Worm (Caenorhabditis elegans) whole organism, L1 larva: Measurements from ENCODE around the gene F35D2.6.

Source experiments
- C34B4.2 ChIP-seq: sonication (generic microtip); optimal IDR thresholded peaks from 2 replicates; lab custom pipeline; 2017; ENCODE audit warnings: mild to moderate bottlenecking, missing genetic modification characterization, missing compliant biosample characterization
- Y116A8C.19 ChIP-seq: sonication (generic microtip); optimal IDR thresholded peaks from 2 replicates; lab custom pipeline; 2016; ENCODE audit warnings: missing compliant biosample characterization, missing genetic modification characterization, borderline replicate concordance
- aha-1 ChIP-seq: fragments of 150-350 bp; optimal IDR thresholded peaks from 2 replicates; lab custom pipeline; 2014; ENCODE audit warnings: missing biosample characterization, missing genetic modification characterization
- alr-1 ChIP-seq: fragments of 200-800 bp; sonication (Bioruptor generic); optimal IDR thresholded peaks from 2 replicates; lab custom pipeline; 2018; ENCODE audit warnings: borderline replicate concordance, mild to moderate bottlenecking, missing genetic modification characterization, missing compliant biosample characterization
- aly-2 ChIP-seq: fragments of 150-350 bp; optimal IDR thresholded peaks from 2 replicates; lab custom pipeline; 2014; ENCODE audit warnings: missing biosample characterization, missing genetic modification characterization
- ceh-63 ChIP-seq: fragments of 200-800 bp; sonication (Bioruptor generic); optimal IDR thresholded peaks from 2 replicates; lab custom pipeline; 2018; ENCODE audit warnings: mild to moderate bottlenecking, missing genetic modification characterization, missing compliant biosample characterization
- ceh-8 ChIP-seq: fragments of 200-800 bp; sonication (Bioruptor generic); optimal IDR thresholded peaks from 2 replicates; lab custom pipeline; 2018; ENCODE audit warnings: mild to moderate bottlenecking, missing genetic modification characterization, moderate library complexity, missing compliant biosample characterization
- ceh-82 ChIP-seq, 3 experiments: fragments of 150-350 bp in 1 of 3; sonication (generic microtip) in 2 of 3; optimal IDR thresholded peaks; 2 replicates each; lab custom pipeline; 2014 to 2017; ENCODE audit warnings: missing biosample characterization in 3 of 3, missing genetic modification characterization in 3 of 3
- ceh-88 ChIP-seq: fragments of 200-800 bp; sonication (Bioruptor generic); IDR thresholded peaks from 2 replicates; pipeline ENCODE4 v1.3.6; 2022; ENCODE audit warnings: missing genetic modification characterization, missing compliant biosample characterization
- ceh-90 ChIP-seq: sonication (generic microtip); optimal IDR thresholded peaks from 2 replicates; lab custom pipeline; 2016; ENCODE audit warnings: missing genetic modification characterization, missing compliant biosample characterization
- ces-1 ChIP-seq: fragments of 150-350 bp; optimal IDR thresholded peaks from 2 replicates; lab custom pipeline; 2014; ENCODE audit warnings: missing biosample characterization, missing genetic modification reagents, missing genetic modification characterization
- dpl-1 ChIP-seq, 3 experiments: fragments of 150-350 bp in 2 of 3; sonication (generic microtip) in 1 of 3; optimal IDR thresholded peaks; 2 replicates each; lab custom pipeline; 2014 to 2017; ENCODE audit warnings: missing biosample characterization in 3 of 3, missing genetic modification characterization in 3 of 3, missing genetic modification reagents in 3 of 3
- dsc-1 ChIP-seq: sonication (generic microtip); optimal IDR thresholded peaks from 2 replicates; lab custom pipeline; 2016; ENCODE audit warnings: mild to moderate bottlenecking, missing genetic modification characterization, missing compliant biosample characterization
- efl-1 ChIP-seq, 4 experiments: fragments of 150-350 bp; optimal IDR thresholded peaks in 3 of 4; peaks in 1 of 4; 1 replicate in 1 of 4; 2 replicates in 3 of 4; lab custom pipeline; 2014; ENCODE audit warnings: missing biosample characterization in 2 of 4, missing genetic modification characterization in 2 of 4, missing genetic modification reagents in 2 of 4
- efl-3 ChIP-seq: fragments of 200-800 bp; sonication (Bioruptor generic); optimal IDR thresholded peaks from 2 replicates; lab custom pipeline; 2018; ENCODE audit warnings: mild to moderate bottlenecking, missing genetic modification characterization, missing compliant biosample characterization
- elt-2 ChIP-seq: sonication (generic microtip); optimal IDR thresholded peaks from 2 replicates; lab custom pipeline; 2016; ENCODE audit warnings: missing genetic modification characterization, mild to moderate bottlenecking, inconsistent platforms, missing compliant biosample characterization, missing genetic modification reagents
- fkh-10 ChIP-seq: sonication (generic microtip); optimal IDR thresholded peaks from 2 replicates; lab custom pipeline; 2017; ENCODE audit warnings: missing biosample characterization, missing genetic modification reagents, missing genetic modification characterization
- fkh-8 ChIP-seq: sonication (generic microtip); optimal IDR thresholded peaks from 2 replicates; lab custom pipeline; 2016; ENCODE audit warnings: mild to moderate bottlenecking, missing genetic modification characterization, missing compliant biosample characterization
- fos-1 ChIP-seq: fragments of 150-350 bp; optimal IDR thresholded peaks from 2 replicates; lab custom pipeline; 2014; ENCODE audit warnings: missing biosample characterization, missing genetic modification characterization
- grh-1 ChIP-seq: fragments of 200-800 bp; sonication (Bioruptor generic); IDR thresholded peaks from 2 replicates; pipeline ENCODE4 v1.3.6; 2022; ENCODE audit warnings: missing genetic modification reagents, missing genetic modification characterization, missing compliant biosample characterization
- hlh-17 ChIP-seq: fragments of 200-800 bp; sonication (Bioruptor generic); optimal IDR thresholded peaks from 2 replicates; lab custom pipeline; 2018; ENCODE audit warnings: missing genetic modification characterization, mild to moderate bottlenecking, missing compliant biosample characterization, moderate library complexity, borderline replicate concordance
- hlh-4 ChIP-seq: sonication (generic microtip); optimal IDR thresholded peaks from 2 replicates; lab custom pipeline; 2016; ENCODE audit warnings: mild to moderate bottlenecking, missing genetic modification characterization, missing compliant biosample characterization
- isw-1 ChIP-seq: fragments of 200-800 bp; sonication (Bioruptor generic); IDR thresholded peaks from 2 replicates; pipeline ENCODE4 v1.3.6; 2022; ENCODE audit warnings: missing genetic modification characterization, missing compliant biosample characterization
- jun-1 ChIP-seq: fragments of 150-350 bp; optimal IDR thresholded peaks from 2 replicates; lab custom pipeline; 2014; ENCODE audit warnings: missing biosample characterization, missing genetic modification reagents, missing genetic modification characterization
- lin-14 ChIP-seq: fragments of 200-800 bp; sonication (Bioruptor generic); optimal IDR thresholded peaks from 2 replicates; lab custom pipeline; 2018; ENCODE audit warnings: mild to moderate bottlenecking, missing genetic modification characterization, moderate library complexity, missing compliant biosample characterization
- lin-35 ChIP-seq, 2 experiments: fragments of 150-350 bp; optimal IDR thresholded peaks; 2 replicates each; lab custom pipeline; 2014; ENCODE audit warnings: missing biosample characterization in 2 of 2, missing genetic modification characterization in 2 of 2, missing genetic modification reagents in 2 of 2
- lin-39 ChIP-seq: fragments of 150-350 bp; optimal IDR thresholded peaks from 2 replicates; lab custom pipeline; 2014; ENCODE audit warnings: missing biosample characterization, missing genetic modification reagents, missing genetic modification characterization
- lir-3 ChIP-seq: sonication (generic microtip); optimal IDR thresholded peaks from 2 replicates; lab custom pipeline; 2016; ENCODE audit warnings: mild to moderate bottlenecking, missing genetic modification characterization, moderate library complexity, missing compliant biosample characterization; ENCODE audit not compliant: poor library complexity
- lsy-2 ChIP-seq, 2 experiments: fragments of 150-350 bp; optimal IDR thresholded peaks; 2 replicates each; lab custom pipeline; 2014; ENCODE audit warnings: missing biosample characterization in 2 of 2, missing genetic modification characterization in 2 of 2
- mab-9 ChIP-seq: fragments of 200-800 bp; sonication (Bioruptor generic); IDR thresholded peaks from 2 replicates; pipeline ENCODE4 v1.3.6; 2022; ENCODE audit warnings: missing genetic modification reagents, missing genetic modification characterization, missing compliant biosample characterization
- mdl-1 ChIP-seq, 2 experiments: fragments of 150-350 bp; optimal IDR thresholded peaks; 2 replicates each; lab custom pipeline; 2014 to 2017; ENCODE audit warnings: missing biosample characterization in 2 of 2, missing genetic modification characterization in 2 of 2, inconsistent platforms in 1 of 2
- mep-1 ChIP-seq: fragments of 150-350 bp; optimal IDR thresholded peaks from 2 replicates; lab custom pipeline; 2014; ENCODE audit warnings: missing biosample characterization, missing genetic modification characterization
- nhr-12 ChIP-seq: sonication (generic microtip); optimal IDR thresholded peaks from 2 replicates; lab custom pipeline; 2017; ENCODE audit warnings: missing biosample characterization, missing genetic modification characterization
- nhr-20 ChIP-seq: sonication (generic microtip); optimal IDR thresholded peaks from 2 replicates; lab custom pipeline; 2016; ENCODE audit warnings: mild to moderate bottlenecking, missing genetic modification characterization, missing compliant biosample characterization
- nhr-47 ChIP-seq: sonication (generic microtip); optimal IDR thresholded peaks from 2 replicates; lab custom pipeline; 2016; ENCODE audit warnings: mild to moderate bottlenecking, missing genetic modification characterization, moderate library complexity, missing compliant biosample characterization
- nhr-71 ChIP-seq: sonication (generic microtip); optimal IDR thresholded peaks from 2 replicates; lab custom pipeline; 2016; ENCODE audit warnings: mild to moderate bottlenecking, missing genetic modification characterization, moderate library complexity, missing compliant biosample characterization
- nhr-77 ChIP-seq: fragments of 150-350 bp; optimal IDR thresholded peaks from 2 replicates; lab custom pipeline; 2014; ENCODE audit warnings: missing biosample characterization, missing genetic modification characterization
- pag-3 ChIP-seq: sonication (generic microtip); optimal IDR thresholded peaks from 2 replicates; lab custom pipeline; 2017; ENCODE audit warnings: missing genetic modification characterization, mild to moderate bottlenecking, missing compliant biosample characterization, antibody characterized with exemption, borderline replicate concordance; ENCODE audit not compliant: insufficient read depth
- skn-1 ChIP-seq: fragments of 150-350 bp; optimal IDR thresholded peaks from 2 replicates; lab custom pipeline; 2014; ENCODE audit warnings: missing biosample characterization, missing genetic modification characterization
- snu-23 ChIP-seq: sonication (generic microtip); optimal IDR thresholded peaks from 2 replicates; lab custom pipeline; 2016; ENCODE audit warnings: missing genetic modification characterization, missing compliant biosample characterization
- sox-4 ChIP-seq: sonication (generic microtip); optimal IDR thresholded peaks from 2 replicates; lab custom pipeline; 2016; ENCODE audit warnings: missing genetic modification characterization, missing compliant biosample characterization
- sptf-1 ChIP-seq: fragments of 150-350 bp; optimal IDR thresholded peaks from 2 replicates; lab custom pipeline; 2014; ENCODE audit warnings: missing biosample characterization, missing genetic modification characterization
- sup-37 ChIP-seq: fragments of 200-800 bp; sonication (Bioruptor generic); optimal IDR thresholded peaks from 2 replicates; lab custom pipeline; 2018; ENCODE audit warnings: mild to moderate bottlenecking, missing genetic modification characterization, missing compliant biosample characterization
- swsn-7 ChIP-seq: sonication (generic microtip); optimal IDR thresholded peaks from 2 replicates; lab custom pipeline; 2016; ENCODE audit warnings: missing genetic modification characterization, missing compliant biosample characterization
- unc-130 ChIP-seq: fragments of 150-350 bp; optimal IDR thresholded peaks from 2 replicates; lab custom pipeline; 2017; ENCODE audit warnings: missing biosample characterization, missing genetic modification characterization, inconsistent platforms
- unc-30 ChIP-seq: sonication (generic microtip); optimal IDR thresholded peaks from 2 replicates; lab custom pipeline; 2017; ENCODE audit warnings: missing biosample characterization, missing genetic modification characterization
- zag-1 ChIP-seq: fragments of 150-350 bp; optimal IDR thresholded peaks from 2 replicates; lab custom pipeline; 2014; ENCODE audit warnings: missing biosample characterization, missing genetic modification characterization
- ztf-11 ChIP-seq, 2 experiments: sonication (generic microtip); optimal IDR thresholded peaks; 2 replicates each; lab custom pipeline; 2016 to 2017; ENCODE audit warnings: missing genetic modification characterization in 2 of 2, missing biosample characterization in 1 of 2, missing compliant biosample characterization in 1 of 2
- ztf-4 ChIP-seq: fragments of 150-350 bp; optimal IDR thresholded peaks from 2 replicates; lab custom pipeline; 2014; ENCODE audit warnings: missing biosample characterization, missing genetic modification characterization

The F35D2.6 gene

ce11 chrII:7577412-7577811, at the start of gene F35D2.6:
F35D2.6 (plus strand) TSS chrII:7577712.
- TF ChIP-seq unc-130 (tag; lab: Kevin White, UChicago) (no peak), ces-1 (GFP tag; lab: Kevin White, UChicago) (no peak), snu-23 (GFP tag; lab: Kevin White, UChicago) (no peak), lir-3 (tag; lab: Kevin White, UChicago) (no peak), nhr-47 (tag; lab: Kevin White, UChicago) (no peak), ceh-88 (GFP tag; lab: Robert Waterston, UW) (no peak), fkh-8 (tag; lab: Kevin White, UChicago) (no peak), grh-1 (GFP tag; lab: Robert Waterston, UW) (no peak), mep-1 (no peak)

- TF ChIP-seq jun-1 (no peak), zag-1 (no peak), fos-1 (no peak), swsn-7 (tag; lab: Kevin White, UChicago) (no peak), sup-37 (GFP tag; lab: Kevin White, UChicago) (no peak), sox-4 (no peak), lir-3 (tag; lab: Kevin White, UChicago) (peak; percentile 31), nhr-20 (tag; lab: Kevin White, UChicago) (peak; percentile 89), efl-3 (GFP tag; lab: Kevin White, UChicago) (no peak), skn-1 (tag; lab: Kevin White, UChicago) (no peak), unc-130 (tag; lab: Kevin White, UChicago) (peak; percentile 64), lin-39 (tag; lab: Kevin White, UChicago) (no peak), ceh-90 (tag; lab: Kevin White, UChicago) (no peak), ztf-4 (peak; percentile 42), ceh-82 (tag; optimal IDR thresholded peaks at IDR 0.05; lab: Kevin White, UChicago) (no peak), dpl-1 (GFP tag; optimal IDR thresholded peaks at IDR 0.05; lab: Kevin White, UChicago) (peak; percentile 5 to 45 (median 17)), isw-1 (no peak), dsc-1 (tag; lab: Kevin White, UChicago) (no peak), lin-35 (GFP tag; optimal IDR thresholded peaks at IDR 0.05; lab: Kevin White, UChicago) (peak in 1 of 2 experiments; percentile 82), mdl-1 (tag; optimal IDR thresholded peaks at IDR 0.05; lab: Kevin White, UChicago) (peak in 1 of 2 experiments; percentile 90), aly-2 (no peak), nhr-12 (tag; lab: Kevin White, UChicago) (no peak), C34B4.2 (tag; lab: Kevin White, UChicago) (no peak), unc-30 (tag; lab: Kevin White, UChicago) (no peak), ztf-11 (tag; optimal IDR thresholded peaks at IDR 0.05; lab: Kevin White, UChicago) (no peak), nhr-71 (tag; lab: Kevin White, UChicago) (peak; percentile 86), pag-3 (tag; lab: Kevin White, UChicago) (no peak), grh-1 (GFP tag; lab: Robert Waterston, UW) (peak; percentile 84), alr-1 (tag; lab: Kevin White, UChicago) (no peak), fkh-10 (GFP tag; lab: Kevin White, UChicago) (no peak), hlh-4 (tag; lab: Kevin White, UChicago) (no peak), efl-1 (optimal IDR thresholded peaks at IDR 0.05; lab: Kevin White, UChicago) (peak in 1 of 2 experiments; percentile 8), efl-1 (GFP tag; optimal IDR thresholded peaks at IDR 0.05 in 1 of 2; lab: Kevin White, UChicago) (peak in 1 of 2 experiments; percentile 91), lin-14 (GFP tag; lab: Kevin White, UChicago) (peak; percentile 71), hlh-17 (GFP tag; lab: Kevin White, UChicago) (no peak), aha-1 (no peak), sptf-1 (no peak), ceh-8 (GFP tag; lab: Kevin White, UChicago) (no peak), nhr-47 (tag; lab: Kevin White, UChicago) (no peak), Y116A8C.19 (tag; lab: Kevin White, UChicago) (no peak), ceh-63 (no peak), nhr-77 (no peak), mab-9 (GFP tag; lab: Robert Waterston, UW) (no peak), lsy-2 (tag; optimal IDR thresholded peaks at IDR 0.05; lab: Kevin White, UChicago) (no peak), elt-2 (peak; percentile 96)
Observed at ce11 chrII:7528210-7528609, 49.3 kb upstream of the F35D2.6 start.
